Fruit fly (Drosophila melanogaster): ENCODE measurements around the gene CG11585.

Gene CG11585

dm6 chrX:14233843-14234337, 44.6 kb downstream of the CG11585 start, which contains the start of gene CG42271:
Gene CG42271, minus strand, starts transcription at chrX:14234066.
- no peak for TF ChIP-seq CG6163 (GFP tag; IDR thresholded peaks at IDR 0.05)
- TF ChIP-seq CG31627 (GFP tag; optimal IDR thresholded peaks at IDR 0.05): no peak
- no peak for TF ChIP-seq salr (GFP tag; optimal IDR thresholded peaks at IDR 0.05)
- no peak for TF ChIP-seq CG9139 (GFP tag; optimal IDR thresholded peaks at IDR 0.05)
- TF ChIP-seq CG10631 (GFP tag; optimal IDR thresholded peaks at IDR 0.05): no peak
- TF ChIP-seq Met (GFP tag; optimal IDR thresholded peaks at IDR 0.05): no peak
- no peak for TF ChIP-seq CG4318 (GFP tag; optimal IDR thresholded peaks at IDR 0.05)
- TF ChIP-seq eg (GFP tag; IDR thresholded peaks at IDR 0.05): 0 out of 3 replicates have a peak, but pooled peaks have one; percentile 26
- TF ChIP-seq Gug (GFP tag; IDR thresholded peaks at IDR 0.05): no peak
- peak; percentile 28 for TF ChIP-seq lz (GFP tag; optimal IDR thresholded peaks at IDR 0.05)
- no peak for TF ChIP-seq Lpt (GFP tag; optimal IDR thresholded peaks at IDR 0.05)
- TF ChIP-seq CG16779 (tag; optimal IDR thresholded peaks at IDR 0.05): no peak
- TF ChIP-seq dac (GFP tag; optimal IDR thresholded peaks at IDR 0.05): no peak
- no peak for TF ChIP-seq Hr4 (GFP tag; optimal IDR thresholded peaks at IDR 0.05)
- no peak for TF ChIP-seq ss (GFP tag; optimal IDR thresholded peaks at IDR 0.05)
- no peak for TF ChIP-seq Eip93F (GFP tag; optimal IDR thresholded peaks at IDR 0.05)
- no peak for TF ChIP-seq CG11902 (GFP tag; optimal IDR thresholded peaks at IDR 0.05)
- no peak for TF ChIP-seq CG6792 (GFP tag; optimal IDR thresholded peaks at IDR 0.05)
- TF ChIP-seq Sox102F (GFP tag; optimal IDR thresholded peaks at IDR 0.05): no peak
- no peak for TF ChIP-seq Sox15 (GFP tag; optimal IDR thresholded peaks at IDR 0.05)
- no peak for TF ChIP-seq Eip78C (GFP tag)
- TF ChIP-seq achi (GFP tag; optimal IDR thresholded peaks at IDR 0.05): no peak
- no peak for TF ChIP-seq CG8119 (GFP tag; IDR thresholded peaks at IDR 0.05)
- peak; percentile 67 for TF ChIP-seq svp (GFP tag)
- peak; percentile 21 for TF ChIP-seq esn (GFP tag; optimal IDR thresholded peaks at IDR 0.05)
- TF ChIP-seq fd85E (GFP tag; optimal IDR thresholded peaks at IDR 0.05): no peak
- no peak for TF ChIP-seq Hr39 (GFP tag; optimal IDR thresholded peaks at IDR 0.05)
- TF ChIP-seq net (GFP tag; optimal IDR thresholded peaks at IDR 0.05): no peak
- TF ChIP-seq CG1621 (tag; optimal IDR thresholded peaks at IDR 0.05): no peak
- no peak for TF ChIP-seq acj6 (GFP tag; optimal IDR thresholded peaks at IDR 0.05)
- TF ChIP-seq CG8319 (GFP tag; optimal IDR thresholded peaks at IDR 0.05): no peak
- TF ChIP-seq dsx (GFP tag; optimal IDR thresholded peaks at IDR 0.05; ENCODE audit: poor library complexity, severe bottlenecking): peak; percentile 93
- TF ChIP-seq Ets96B (tag; optimal IDR thresholded peaks at IDR 0.05): no peak
- no peak for TF ChIP-seq topi (GFP tag; optimal IDR thresholded peaks at IDR 0.05)
- no peak for TF ChIP-seq fkh (GFP tag; optimal IDR thresholded peaks at IDR 0.05)
- no peak for TF ChIP-seq fd59A (GFP tag; optimal IDR thresholded peaks at IDR 0.05)
- TF ChIP-seq CG3919 (GFP tag; optimal IDR thresholded peaks at IDR 0.05): no peak
- TF ChIP-seq CG6276 (GFP tag; optimal IDR thresholded peaks at IDR 0.05): no peak
- no peak for TF ChIP-seq Eip75B (GFP tag; optimal IDR thresholded peaks at IDR 0.05)
- no peak for TF ChIP-seq Hr38 (GFP tag; optimal IDR thresholded peaks at IDR 0.05)
- no peak for TF ChIP-seq CG7368 (GFP tag; optimal IDR thresholded peaks at IDR 0.05)
- TF ChIP-seq OdsH (GFP tag; optimal IDR thresholded peaks at IDR 0.05): no peak
- TF ChIP-seq CG11762 (GFP tag; optimal IDR thresholded peaks at IDR 0.05; ENCODE audit: insufficient read depth): no peak
- no peak for TF ChIP-seq Blimp-1 (GFP tag; optimal IDR thresholded peaks at IDR 0.05)
- no peak for TF ChIP-seq CG11294 (GFP tag; IDR thresholded peaks at IDR 0.05)
- TF ChIP-seq Smox (GFP tag; optimal IDR thresholded peaks at IDR 0.05): no peak
- TF ChIP-seq CG3032 (tag; optimal IDR thresholded peaks at IDR 0.05): peak; percentile 15
- TF ChIP-seq CG10669 (GFP tag; optimal IDR thresholded peaks at IDR 0.05): no peak
- no peak for TF ChIP-seq Sox14 (GFP tag; optimal IDR thresholded peaks at IDR 0.05)
- TF ChIP-seq Ets21C (GFP tag; optimal IDR thresholded peaks at IDR 0.05): no peak
- no peak for TF ChIP-seq CG15336 (GFP tag; IDR thresholded peaks at IDR 0.05)
- peak; percentile 26 for TF ChIP-seq CG34406 (GFP tag; optimal IDR thresholded peaks at IDR 0.05)
- TF ChIP-seq spab (GFP tag; optimal IDR thresholded peaks at IDR 0.05): no peak
